Worm (Caenorhabditis elegans) whole organism, L4 larva: ENCODE measurements around the gene T27E4.7.
"Not testable (repeated sequence)": the region's sequence is repeated elsewhere in the genome, so short reads cannot be mapped to it uniquely, and the experiment has no call there.

Source experiments
- F37D6.2 ChIP-seq: sonication (generic microtip); optimal IDR thresholded peaks from 2 replicates; lab custom pipeline; 2016; ENCODE audit warnings: mild to moderate bottlenecking, missing genetic modification characterization, missing compliant biosample characterization
- F44E2.7 ChIP-seq: fragments of 200-800 bp; sonication (Bioruptor generic); IDR thresholded peaks from 2 replicates; pipeline ENCODE4 v2.1.2; 2022; ENCODE audit warnings: missing genetic modification characterization, missing compliant biosample characterization
- F49E8.2 ChIP-seq: sonication (generic microtip); optimal IDR thresholded peaks from 2 replicates; lab custom pipeline; 2016; ENCODE audit warnings: missing compliant biosample characterization, mild to moderate bottlenecking, missing genetic modification characterization, borderline replicate concordance
- Y75B8A.6 ChIP-seq: fragments of 200-800 bp; sonication (Bioruptor generic); IDR thresholded peaks from 2 replicates; pipeline ENCODE4 v1.3.6; 2022; ENCODE audit warnings: missing genetic modification reagents, missing genetic modification characterization, missing compliant biosample characterization
- aly-2 ChIP-seq: sonication (generic microtip); optimal IDR thresholded peaks from 2 replicates; lab custom pipeline; 2018; ENCODE audit warnings: missing biosample characterization, missing genetic modification characterization
- ceh-20 ChIP-seq: fragments of 200-800 bp; sonication (Bioruptor generic); IDR thresholded peaks from 2 replicates; pipeline ENCODE4 v1.3.6; 2022; ENCODE audit warnings: missing genetic modification reagents, missing genetic modification characterization, missing compliant biosample characterization
- ceh-44 ChIP-seq: fragments of 200-800 bp; sonication (Bioruptor generic); IDR thresholded peaks from 2 replicates; pipeline ENCODE4 v1.3.6; 2022; ENCODE audit warnings: missing genetic modification reagents, missing genetic modification characterization, missing compliant biosample characterization
- ceh-82 ChIP-seq: sonication (generic microtip); optimal IDR thresholded peaks from 2 replicates; lab custom pipeline; 2017; ENCODE audit warnings: missing biosample characterization, missing genetic modification characterization
- ctbp-1 ChIP-seq: fragments of 200-800 bp; sonication (Bioruptor generic); IDR thresholded peaks from 2 replicates; pipeline ENCODE4 v1.3.6; 2022; ENCODE audit warnings: missing genetic modification reagents, missing genetic modification characterization, missing compliant biosample characterization
- daf-16 ChIP-seq, 3 experiments: sonication (generic microtip); optimal IDR thresholded peaks; 2 replicates each; lab custom pipeline; 2016 to 2017; ENCODE audit warnings: missing genetic modification characterization in 3 of 3, missing genetic modification reagents in 3 of 3, mild to moderate bottlenecking in 2 of 3, missing compliant biosample characterization in 2 of 3, missing biosample characterization in 1 of 3, moderate library complexity in 1 of 3
- daf-19 ChIP-seq: fragments of 200-800 bp; sonication (Bioruptor generic); conservative IDR thresholded peaks from 2 replicates; pipeline ENCODE4 v1.3.6; 2022; ENCODE audit warnings: missing genetic modification characterization, missing compliant biosample characterization
- daf-8 ChIP-seq: fragments of 200-800 bp; sonication (Bioruptor generic); IDR thresholded peaks from 2 replicates; pipeline ENCODE4 v1.3.6; 2022; ENCODE audit warnings: missing genetic modification characterization, missing compliant biosample characterization
- dmd-6 ChIP-seq: fragments of 200-800 bp; sonication (Bioruptor generic); IDR thresholded peaks from 2 replicates; pipeline ENCODE4 v1.3.6; 2022; ENCODE audit warnings: missing genetic modification reagents, missing genetic modification characterization, missing compliant biosample characterization
- dmd-9 ChIP-seq: fragments of 200-800 bp; sonication (Bioruptor generic); IDR thresholded peaks from 2 replicates; pipeline ENCODE4 v1.3.6; 2022; ENCODE audit warnings: missing genetic modification reagents, missing genetic modification characterization, missing compliant biosample characterization
- dve-1 ChIP-seq: sonication (generic microtip); optimal IDR thresholded peaks from 2 replicates; lab custom pipeline; 2017; ENCODE audit warnings: antibody characterized with exemption, mild to moderate bottlenecking, missing genetic modification characterization, missing compliant biosample characterization; ENCODE audit not compliant: insufficient read depth
- egl-43 ChIP-seq: fragments of 200-800 bp; sonication (Bioruptor generic); IDR thresholded peaks from 2 replicates; pipeline ENCODE4 v1.3.6; 2022; ENCODE audit warnings: missing genetic modification reagents, missing genetic modification characterization, missing compliant biosample characterization
- fkh-10 ChIP-seq: fragments of 150-350 bp; optimal IDR thresholded peaks from 2 replicates; lab custom pipeline; 2014; ENCODE audit warnings: missing biosample characterization, missing genetic modification reagents, missing genetic modification characterization
- hif-1 ChIP-seq, 2 experiments: sonication (generic microtip); optimal IDR thresholded peaks; 2 replicates each; lab custom pipeline; 2016 to 2017; ENCODE audit warnings: missing compliant biosample characterization in 2 of 2, missing genetic modification characterization in 2 of 2, missing genetic modification reagents in 2 of 2, missing genotype in 2 of 2, mild to moderate bottlenecking in 1 of 2
- hlh-11 ChIP-seq: fragments of 200-800 bp; sonication (Bioruptor generic); optimal IDR thresholded peaks from 2 replicates; lab custom pipeline; 2018; ENCODE audit warnings: mild to moderate bottlenecking, missing genetic modification characterization, missing compliant biosample characterization
- hlh-30 ChIP-seq: sonication (generic microtip); optimal IDR thresholded peaks from 2 replicates; lab custom pipeline; 2017; ENCODE audit warnings: antibody characterized with exemption, mild to moderate bottlenecking, missing genetic modification characterization, missing compliant biosample characterization; ENCODE audit not compliant: insufficient read depth
- jun-1 ChIP-seq: fragments of 150-350 bp; optimal IDR thresholded peaks from 2 replicates; lab custom pipeline; 2014; ENCODE audit warnings: missing biosample characterization, missing genetic modification reagents, missing genetic modification characterization
- lim-7 ChIP-seq: fragments of 200-800 bp; sonication (Bioruptor generic); IDR thresholded peaks from 2 replicates; pipeline ENCODE4 v1.3.6; 2022; ENCODE audit warnings: missing genetic modification characterization, missing compliant biosample characterization
- lin-29 ChIP-seq: fragments of 200-800 bp; sonication (Bioruptor generic); IDR thresholded peaks from 2 replicates; pipeline ENCODE4 v1.3.6; 2022; ENCODE audit warnings: missing genetic modification reagents, missing genetic modification characterization, missing compliant biosample characterization
- lin-38 ChIP-seq: fragments of 200-800 bp; sonication (Bioruptor generic); IDR thresholded peaks from 2 replicates; pipeline ENCODE4 v1.3.6; 2022; ENCODE audit warnings: missing genetic modification reagents, missing genetic modification characterization, missing compliant biosample characterization
- lir-3 ChIP-seq: sonication (generic microtip); optimal IDR thresholded peaks from 2 replicates; lab custom pipeline; 2016; ENCODE audit warnings: mild to moderate bottlenecking, missing genetic modification characterization, missing compliant biosample characterization
- mdt-29 ChIP-seq: fragments of 200-800 bp; sonication (Bioruptor generic); IDR thresholded peaks from 2 replicates; pipeline ENCODE4 v1.3.6; 2022; ENCODE audit warnings: missing genetic modification reagents, missing genetic modification characterization, missing compliant biosample characterization
- mep-1 ChIP-seq: fragments of 150-350 bp; sonication (generic microtip); optimal IDR thresholded peaks from 3 replicates; lab custom pipeline; 2014; ENCODE audit warnings: missing biosample characterization, missing genetic modification characterization
- mes-2 ChIP-seq: sonication (generic microtip); optimal IDR thresholded peaks from 2 replicates; lab custom pipeline; 2016; ENCODE audit warnings: missing genotype, mild to moderate bottlenecking, missing genetic modification characterization, missing compliant biosample characterization; ENCODE audit not compliant: poor library complexity, severe bottlenecking
- mxl-3 ChIP-seq: fragments of 200-800 bp; sonication (Bioruptor generic); optimal IDR thresholded peaks from 2 replicates; lab custom pipeline; 2018; ENCODE audit warnings: mild to moderate bottlenecking, missing genetic modification characterization, missing compliant biosample characterization
- nhr-25 ChIP-seq: sonication (generic microtip); optimal IDR thresholded peaks from 2 replicates; lab custom pipeline; 2017; ENCODE audit warnings: missing genetic modification characterization, mild to moderate bottlenecking, missing compliant biosample characterization, antibody characterized with exemption, moderate library complexity, borderline replicate concordance; ENCODE audit not compliant: insufficient read depth
- php-3 ChIP-seq: fragments of 200-800 bp; sonication (Bioruptor generic); IDR thresholded peaks from 2 replicates; pipeline ENCODE4 v1.3.6; 2022; ENCODE audit warnings: missing genetic modification reagents, missing genetic modification characterization, missing compliant biosample characterization
- set-16 ChIP-seq: fragments of 200-800 bp; sonication (Bioruptor generic); IDR thresholded peaks from 2 replicates; pipeline ENCODE4 v1.3.6; 2022; ENCODE audit warnings: missing genetic modification reagents, missing genetic modification characterization, missing compliant biosample characterization
- snpc-1.2 ChIP-seq: fragments of 200-800 bp; sonication (Bioruptor generic); IDR thresholded peaks from 2 replicates; pipeline ENCODE4 v1.3.6; 2022; ENCODE audit warnings: missing genetic modification reagents, missing genetic modification characterization, missing compliant biosample characterization
- tra-1 ChIP-seq: fragments of 200-800 bp; sonication (Bioruptor generic); IDR thresholded peaks from 2 replicates; pipeline ENCODE4 v1.3.6; 2022; ENCODE audit warnings: missing genetic modification reagents, missing genetic modification characterization, missing compliant biosample characterization
- unc-62 ChIP-seq, 3 experiments: fragments of 150-350 bp in 1 of 3; sonication (generic microtip); optimal IDR thresholded peaks in 2 of 3; peaks in 1 of 3; 1 replicate in 1 of 3; 2 replicates in 2 of 3; lab custom pipeline; 2014 to 2017; ENCODE audit warnings: missing biosample characterization in 3 of 3, missing genetic modification characterization in 3 of 3, missing genetic modification reagents in 3 of 3, missing genotype in 1 of 3
- zag-1 ChIP-seq: fragments of 150-350 bp; optimal IDR thresholded peaks from 2 replicates; lab custom pipeline; 2014; ENCODE audit warnings: missing biosample characterization, missing genetic modification characterization
- zfp-2 ChIP-seq: sonication (generic microtip); optimal IDR thresholded peaks from 2 replicates; lab custom pipeline; 2016; ENCODE audit warnings: mild to moderate bottlenecking, missing genetic modification characterization, missing compliant biosample characterization
- zfp-3 ChIP-seq: fragments of 200-800 bp; sonication (Bioruptor generic); conservative IDR thresholded peaks from 2 replicates; pipeline ENCODE4 v1.3.6; 2022; ENCODE audit warnings: missing genetic modification reagents, missing genetic modification characterization, missing compliant biosample characterization
- ztf-11 ChIP-seq: fragments of 150-350 bp; optimal IDR thresholded peaks from 2 replicates; lab custom pipeline; 2014; ENCODE audit warnings: missing biosample characterization, missing genetic modification characterization

The T27E4.7 gene

DNA sequence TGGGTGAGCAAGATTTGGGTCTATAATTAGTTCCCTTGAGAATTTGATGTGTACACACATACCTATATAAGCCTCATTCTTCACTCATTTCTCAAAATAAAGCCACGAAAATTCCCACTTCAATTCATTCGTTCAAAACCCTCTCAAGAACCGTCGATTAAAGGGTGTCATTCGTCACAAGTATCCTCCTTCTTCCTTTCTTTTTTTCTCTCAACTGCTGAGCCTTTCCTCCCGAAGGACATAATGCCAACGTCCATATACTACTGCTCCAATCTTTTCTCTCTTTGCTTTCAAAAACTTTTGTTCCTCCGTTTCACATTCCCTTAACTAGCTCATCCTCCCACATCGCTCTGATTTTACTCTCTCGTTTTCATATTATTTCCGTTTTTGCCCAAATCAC, 16.1 kb upstream of the T27E4.7 start, which contains the start of gene T27E4.1:
Gene T27E4.1, plus strand, starts transcription at position 137 of the 400 bp plus-strand sequence.
- TF ChIP-seq fkh-10 (GFP tag; lab: Kevin White, UChicago) (peak; percentile 30), mep-1 (peak; percentile 12), ceh-82 (tag; lab: Kevin White, UChicago) (no peak), hlh-30 (tag; lab: Kevin White, UChicago) (peak; percentile 31), php-3 (GFP tag; lab: Robert Waterston, UW) (no peak), aly-2 (tag; lab: Kevin White, UChicago) (no peak), F44E2.7 (GFP tag; lab: Robert Waterston, UW) (no peak), ceh-20 (GFP tag; lab: Robert Waterston, UW) (0 out of 2 replicates have a peak, but pooled peaks have one; percentile 21), set-16 (GFP tag; lab: Robert Waterston, UW) (no peak), dve-1 (no peak), dmd-9 (GFP tag; lab: Robert Waterston, UW) (no peak), dmd-6 (GFP tag; lab: Robert Waterston, UW) (no peak), hif-1 (tag; optimal IDR thresholded peaks at IDR 0.05; lab: Kevin White, UChicago) (no peak), nhr-25 (tag; lab: Kevin White, UChicago) (no peak), jun-1 (no peak), ztf-11 (tag; lab: Kevin White, UChicago) (no peak), zag-1 (tag; lab: Kevin White, UChicago) (no peak), daf-8 (no peak)

DNA sequence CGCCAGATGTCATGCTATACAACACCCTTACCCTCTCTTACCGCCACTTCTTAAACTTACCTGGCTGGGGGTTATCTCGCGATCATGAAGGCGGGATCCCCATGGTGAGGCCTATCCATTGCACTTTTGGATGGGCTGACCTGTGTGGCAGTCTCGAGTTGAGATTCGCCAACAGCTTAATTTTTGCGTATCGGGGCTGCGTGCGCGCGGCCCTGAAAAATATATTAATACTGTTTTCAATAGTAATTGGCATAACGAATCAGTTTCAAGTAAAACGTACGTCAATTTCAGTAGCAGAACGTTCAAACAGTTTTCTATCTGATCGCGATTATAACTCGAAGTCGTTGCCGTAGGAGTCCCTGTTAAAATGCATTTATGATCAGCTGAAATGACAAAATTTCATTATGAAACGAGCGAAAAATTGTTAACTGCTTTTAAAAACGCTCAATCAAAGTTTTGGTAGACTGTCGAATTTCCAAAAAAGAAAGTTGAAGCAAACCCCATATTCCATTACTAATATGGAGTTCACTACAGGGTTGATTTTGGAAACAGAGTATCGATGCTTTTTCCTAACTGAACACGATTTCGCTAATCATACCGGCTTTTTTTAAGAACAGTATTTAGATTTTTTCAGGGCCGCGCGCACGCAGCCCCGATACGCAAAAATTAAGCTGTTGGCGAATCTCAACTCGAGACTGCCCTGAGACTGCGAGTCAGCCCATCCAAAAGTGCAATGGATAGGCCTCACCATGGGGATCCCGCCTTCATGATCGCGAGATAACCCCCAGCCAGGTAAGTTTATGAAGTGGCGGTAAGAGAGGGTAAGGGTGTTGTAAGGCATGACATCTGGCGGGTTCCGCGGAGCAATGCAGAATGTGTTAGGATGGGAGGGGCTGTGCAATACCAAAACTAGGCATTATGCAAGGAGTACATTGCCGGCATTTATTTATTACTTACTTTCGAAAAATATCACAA, 15.0 kb upstream of the T27E4.7 start:
- TF ChIP-seq tra-1 (GFP tag; lab: Robert Waterston, UW): 0 out of 2 replicates have a peak, but pooled peaks have one; percentile 11
- peak; percentile 66 for TF ChIP-seq snpc-1.2 (GFP tag; lab: Robert Waterston, UW)
- TF ChIP-seq set-16 (GFP tag; lab: Robert Waterston, UW): peak; percentile 30
- 0 out of 2 replicates have a peak, but pooled peaks have one; percentile 51 for TF ChIP-seq daf-19 (GFP tag; lab: Robert Waterston, UW)
- TF ChIP-seq mdt-29 (GFP tag; lab: Robert Waterston, UW): peak; percentile 11; the same call in 1 of the 2 replicates
- TF ChIP-seq ceh-44: 0 out of 2 replicates have a peak, but pooled peaks have one; percentile 4
- TF ChIP-seq egl-43: peak; percentile 64; the same call in 1 of the 2 replicates
- peak; percentile 33; the same call in 1 of the 2 replicates for TF ChIP-seq lim-7
- TF ChIP-seq unc-62 (GFP tag; optimal IDR thresholded peaks at IDR 0.05 in 1 of 2; lab: Kevin White, UChicago): peak in 1 of 2 experiments; percentile 49
- not testable (repeated sequence) for TF ChIP-seq unc-62 (tag; optimal IDR thresholded peaks at IDR 0.05; lab: Kevin White, UChicago)
- TF ChIP-seq zfp-3 (GFP tag; lab: Robert Waterston, UW): peak; percentile 82
- TF ChIP-seq lin-38 (GFP tag; lab: Robert Waterston, UW): 0 out of 2 replicates have a peak, but pooled peaks have one; percentile 16
- TF ChIP-seq ctbp-1: peak; percentile 31; the same call in 1 of the 2 replicates
- peak; percentile 15 for TF ChIP-seq mes-2 (tag; lab: Kevin White, UChicago)

DNA sequence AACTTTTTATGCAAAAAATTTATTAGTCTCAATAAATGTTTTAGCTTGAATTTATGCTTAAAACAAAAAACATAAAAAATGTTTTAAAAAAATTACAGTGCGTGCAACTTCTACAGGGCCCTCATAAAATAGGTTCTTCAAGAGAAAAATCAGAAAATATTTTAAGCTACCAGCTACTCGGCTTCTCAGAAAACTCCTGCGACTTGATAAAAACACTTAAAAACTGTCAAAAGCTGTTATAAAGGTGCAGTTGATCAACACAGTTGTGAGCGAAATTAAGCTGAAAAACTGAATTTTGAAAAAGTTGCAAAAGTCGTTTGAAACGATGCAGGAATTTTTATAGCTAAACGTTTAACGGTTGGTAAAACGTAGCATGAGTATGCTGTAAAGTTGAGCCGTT, 12.6 kb upstream of the T27E4.7 start:
- TF ChIP-seq F49E8.2 (tag; lab: Kevin White, UChicago) (no peak), lim-7 (0 out of 2 replicates have a peak, but pooled peaks have one; percentile 6), Y75B8A.6 (GFP tag; lab: Robert Waterston, UW) (peak; percentile 64), set-16 (GFP tag; lab: Robert Waterston, UW) (no peak), php-3 (GFP tag; lab: Robert Waterston, UW) (peak; percentile 53), egl-43 (peak; percentile 56; the same call in 1 of the 2 replicates), dmd-9 (GFP tag; lab: Robert Waterston, UW) (0 out of 2 replicates have a peak, but pooled peaks have one; percentile 47), ceh-82 (tag; lab: Kevin White, UChicago) (no peak), zfp-2 (tag; lab: Kevin White, UChicago) (no peak), zfp-3 (GFP tag; lab: Robert Waterston, UW) (peak; percentile 96), lin-29 (GFP tag; lab: Robert Waterston, UW) (peak; percentile 36; the same call in 1 of the 2 replicates), F37D6.2 (no peak), ctbp-1 (peak; percentile 88), lin-38 (GFP tag; lab: Robert Waterston, UW) (peak; percentile 42), daf-16 (GFP tag; optimal IDR thresholded peaks at IDR 0.05; lab: Kevin White, UChicago) (no peak), daf-16 (tag; optimal IDR thresholded peaks at IDR 0.05; lab: Kevin White, UChicago) (no peak), dve-1 (no peak), lir-3 (tag; lab: Kevin White, UChicago) (no peak), mxl-3 (GFP tag; lab: Kevin White, UChicago) (no peak), mdt-29 (GFP tag; lab: Robert Waterston, UW) (peak; percentile 78; the same call in 1 of the 2 replicates), hlh-11 (peak; percentile 12)
